Worm (Caenorhabditis elegans): ENCODE data around the gene C05D12.4.

ce11 chrII:11463899-11464298 lies 32.2 kb downstream of the C05D12.4 start:
- no peak for TF ChIP-seq ztf-4 (tag; optimal IDR thresholded peaks at IDR 0.05)
- TF ChIP-seq jun-1 (tag; optimal IDR thresholded peaks at IDR 0.05), result no peak
- no peak for TF ChIP-seq unc-62 (GFP tag; optimal IDR thresholded peaks at IDR 0.05)
- no peak for TF ChIP-seq nhr-77 (tag; optimal IDR thresholded peaks at IDR 0.05)
- TF ChIP-seq dpl-1 (GFP tag; optimal IDR thresholded peaks at IDR 0.05), result peak in 1 of 3 experiments; percentile 27
- TF ChIP-seq ceh-8 (GFP tag; optimal IDR thresholded peaks at IDR 0.05), result no peak
- TF ChIP-seq lir-3 (tag; optimal IDR thresholded peaks at IDR 0.05; ENCODE audit: poor library complexity), result peak; percentile 41
- no peak for TF ChIP-seq ceh-82 (tag; optimal IDR thresholded peaks at IDR 0.05)
- TF ChIP-seq nhr-19 (GFP tag; conservative IDR thresholded peaks at IDR 0.05), result no peak
- TF ChIP-seq lin-15B (tag; optimal IDR thresholded peaks at IDR 0.05), result no peak
- no peak for TF ChIP-seq nhr-76 (tag; optimal IDR thresholded peaks at IDR 0.05)

All from whole organism, L1 larva.